Fruit fly (Drosophila melanogaster): ENCODE measurements around the gene scny.

dm6 chr3L:5820793-5821192 is 52.0 kb downstream of the scny start:
- TF ChIP-seq CG13204 (GFP tag; optimal IDR thresholded peaks at IDR 0.05) (no peak), CG34367 (tag; optimal IDR thresholded peaks at IDR 0.05) (no peak), CG14655 (GFP tag; optimal IDR thresholded peaks at IDR 0.05) (no peak), CG8159 (tag; optimal IDR thresholded peaks at IDR 0.05) (no peak), CG10348 (GFP tag; IDR thresholded peaks at IDR 0.05) (no peak), Snoo (tag; optimal IDR thresholded peaks at IDR 0.05) (no peak), rn (GFP tag; IDR thresholded peaks at IDR 0.05) (no peak), fd96Ca (GFP tag; IDR thresholded peaks at IDR 0.05) (no peak), CG9948 (tag; optimal IDR thresholded peaks at IDR 0.05) (no peak), CG17806 (tag; optimal IDR thresholded peaks at IDR 0.05) (no peak), CG12605 (GFP tag; IDR thresholded peaks at IDR 0.05) (no peak), D1 (tag; optimal IDR thresholded peaks at IDR 0.05) (no peak), EcR (GFP tag; optimal IDR thresholded peaks at IDR 0.05) (no peak), CG15710 (tag; optimal IDR thresholded peaks at IDR 0.05) (no peak)

Measured in whole organism, pupa.